Fruit fly (Drosophila melanogaster): ENCODE measurements around the gene Pex14.

Gene Pex14

dm6 chr3L:20796757-20797156 is 18.2 kb downstream of the Pex14 start:
- TF ChIP-seq fd85E (GFP tag; optimal IDR thresholded peaks at IDR 0.05) (no peak), spab (GFP tag; optimal IDR thresholded peaks at IDR 0.05) (no peak), acj6 (GFP tag; optimal IDR thresholded peaks at IDR 0.05) (no peak), CG4318 (GFP tag; optimal IDR thresholded peaks at IDR 0.05) (no peak), achi (GFP tag; optimal IDR thresholded peaks at IDR 0.05) (no peak), CG31627 (GFP tag; optimal IDR thresholded peaks at IDR 0.05) (no peak), net (GFP tag; optimal IDR thresholded peaks at IDR 0.05) (no peak), CG15336 (GFP tag; IDR thresholded peaks at IDR 0.05) (no peak), CG16779 (tag; optimal IDR thresholded peaks at IDR 0.05) (no peak), CG9139 (GFP tag; optimal IDR thresholded peaks at IDR 0.05) (no peak), pdm3 (GFP tag; optimal IDR thresholded peaks at IDR 0.05) (no peak), cyc (GFP tag; optimal IDR thresholded peaks at IDR 0.05) (no peak), CG6163 (GFP tag; IDR thresholded peaks at IDR 0.05) (no peak)

- TF ChIP-seq CG15336 (GFP tag; IDR thresholded peaks at IDR 0.05): no peak
- TF ChIP-seq esn (GFP tag; optimal IDR thresholded peaks at IDR 0.05): no peak
- TF ChIP-seq Blimp-1 (GFP tag; optimal IDR thresholded peaks at IDR 0.05): no peak
- no peak for TF ChIP-seq pdm3 (GFP tag; optimal IDR thresholded peaks at IDR 0.05)
These were observed 18.8 kb downstream of the Pex14 start for dm6 chr3L:20797379-20797778.

DNA sequence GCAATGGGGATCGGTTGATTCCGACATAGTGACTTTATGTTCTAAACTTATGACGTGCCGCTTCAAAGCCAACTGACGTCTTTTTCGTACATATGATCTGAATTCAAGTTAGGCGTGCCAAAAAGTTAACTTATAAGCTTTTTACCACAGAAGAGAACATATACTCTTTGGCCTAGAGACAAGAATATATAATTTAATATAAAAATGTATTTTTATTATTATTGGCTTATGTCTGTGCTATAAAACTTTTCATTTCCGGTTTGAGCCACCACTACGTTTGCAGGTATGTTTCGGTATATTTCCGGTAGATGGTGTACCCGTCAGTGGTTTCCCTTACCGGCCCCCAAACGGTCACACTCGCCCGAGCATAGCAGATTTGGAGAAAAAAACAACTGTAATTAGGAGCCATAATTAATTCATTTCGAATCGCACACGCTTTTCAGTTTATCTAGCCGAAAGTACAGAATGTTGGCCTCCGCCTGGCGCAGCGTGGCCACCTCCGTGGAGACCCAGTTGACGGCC is 19.8 kb downstream of the Pex14 start, which contains the start of the genes CG3698 and tzn:
Gene CG3698, minus strand, starts transcription at position 51 of the 522 bp plus-strand sequence.
Gene tzn, plus strand, starts transcription at position 321 of the 522 bp plus-strand sequence.
- TF ChIP-seq CG6854 (GFP tag; optimal IDR thresholded peaks at IDR 0.05) (peak; percentile 92), cyc (GFP tag; optimal IDR thresholded peaks at IDR 0.05) (no peak), CG10631 (GFP tag; optimal IDR thresholded peaks at IDR 0.05) (no peak), dsx (GFP tag; optimal IDR thresholded peaks at IDR 0.05; ENCODE audit: poor library complexity, severe bottlenecking) (no peak), CG3919 (GFP tag; optimal IDR thresholded peaks at IDR 0.05) (no peak), spab (GFP tag; optimal IDR thresholded peaks at IDR 0.05) (no peak), topi (GFP tag; optimal IDR thresholded peaks at IDR 0.05) (no peak), CG8632 (GFP tag; optimal IDR thresholded peaks at IDR 0.05) (peak; percentile 73), CG6163 (GFP tag; IDR thresholded peaks at IDR 0.05) (peak; percentile 93), net (GFP tag; optimal IDR thresholded peaks at IDR 0.05) (no peak), CG16779 (tag; optimal IDR thresholded peaks at IDR 0.05) (no peak), CG15336 (GFP tag; IDR thresholded peaks at IDR 0.05) (no peak), fd59A (GFP tag; optimal IDR thresholded peaks at IDR 0.05) (peak; percentile 64), CG6792 (GFP tag; optimal IDR thresholded peaks at IDR 0.05) (no peak), Hr39 (GFP tag; optimal IDR thresholded peaks at IDR 0.05) (no peak), CG11762 (GFP tag; optimal IDR thresholded peaks at IDR 0.05; ENCODE audit: insufficient read depth) (peak; percentile 49), CG9139 (GFP tag; optimal IDR thresholded peaks at IDR 0.05) (peak; percentile 71), Gug (GFP tag; IDR thresholded peaks at IDR 0.05) (peak; percentile 45), eg (GFP tag; IDR thresholded peaks at IDR 0.05) (no peak; the same call in 1 of the 3 replicates), CG11902 (GFP tag; optimal IDR thresholded peaks at IDR 0.05) (peak; percentile 79), CG3032 (tag; optimal IDR thresholded peaks at IDR 0.05) (peak; percentile 73), achi (GFP tag; optimal IDR thresholded peaks at IDR 0.05) (no peak), Ets96B (tag; optimal IDR thresholded peaks at IDR 0.05) (no peak), CG4318 (GFP tag; optimal IDR thresholded peaks at IDR 0.05) (no peak), Sox14 (GFP tag; optimal IDR thresholded peaks at IDR 0.05) (no peak), CG10669 (GFP tag; optimal IDR thresholded peaks at IDR 0.05) (no peak), svp (GFP tag) (no peak), CG7368 (GFP tag; optimal IDR thresholded peaks at IDR 0.05) (no peak), CG6276 (GFP tag; optimal IDR thresholded peaks at IDR 0.05) (no peak), acj6 (GFP tag; optimal IDR thresholded peaks at IDR 0.05) (peak; percentile 86), vri (GFP tag; optimal IDR thresholded peaks at IDR 0.05) (no peak), Met (GFP tag; optimal IDR thresholded peaks at IDR 0.05) (no peak), Sox15 (GFP tag; optimal IDR thresholded peaks at IDR 0.05) (peak; percentile 72), fkh (GFP tag; optimal IDR thresholded peaks at IDR 0.05) (no peak), Eip93F (GFP tag; optimal IDR thresholded peaks at IDR 0.05) (no peak), lz (GFP tag; optimal IDR thresholded peaks at IDR 0.05) (peak; percentile 86), pdm3 (GFP tag; optimal IDR thresholded peaks at IDR 0.05) (no peak), Blimp-1 (GFP tag; optimal IDR thresholded peaks at IDR 0.05) (peak; percentile 61), fd85E (GFP tag; optimal IDR thresholded peaks at IDR 0.05) (no peak), Eip78C (GFP tag) (no peak), Sox102F (GFP tag; optimal IDR thresholded peaks at IDR 0.05) (no peak), Lpt (GFP tag; optimal IDR thresholded peaks at IDR 0.05) (no peak), Smox (GFP tag; optimal IDR thresholded peaks at IDR 0.05) (no peak), CG32006 (GFP tag; optimal IDR thresholded peaks at IDR 0.05) (no peak)

Data from whole organism, prepupa.